Worm (Caenorhabditis elegans) whole organism, L2 larva: ENCODE measurements around the gene C55A6.1.
A peak's percentile ranks its signal among the peaks of the same experiment; 100 is the strongest.

Experiments used
- ama-1 ChIP-seq: fragments of 150-350 bp; optimal IDR thresholded peaks from 2 replicates; lab custom pipeline; 2018; ENCODE audit warnings: inconsistent platforms
- blmp-1 ChIP-seq: sonication (generic microtip); optimal IDR thresholded peaks from 2 replicates; lab custom pipeline; 2017; ENCODE audit warnings: missing genetic modification characterization, mild to moderate bottlenecking, missing compliant biosample characterization, antibody characterized with exemption, moderate library complexity; ENCODE audit not compliant: insufficient read depth
- crh-2 ChIP-seq: sonication (generic microtip); optimal IDR thresholded peaks from 2 replicates; lab custom pipeline; 2017; ENCODE audit warnings: missing biosample characterization, missing genetic modification characterization
- elt-3 ChIP-seq: sonication (generic microtip); optimal IDR thresholded peaks from 2 replicates; lab custom pipeline; 2017; ENCODE audit warnings: missing biosample characterization, missing genetic modification characterization
- lin-39 ChIP-seq: fragments of 150-350 bp; optimal IDR thresholded peaks from 2 replicates; lab custom pipeline; 2014; ENCODE audit warnings: missing biosample characterization, missing genetic modification reagents, missing genetic modification characterization
- sem-4 ChIP-seq: fragments of 150-350 bp; optimal IDR thresholded peaks from 2 replicates; lab custom pipeline; 2014; ENCODE audit warnings: missing biosample characterization, missing genetic modification reagents, missing genetic modification characterization
- skn-1 ChIP-seq: sonication (generic microtip); optimal IDR thresholded peaks from 2 replicates; lab custom pipeline; 2017; ENCODE audit warnings: missing biosample characterization, missing genetic modification characterization
- unc-55 ChIP-seq: fragments of 150-350 bp; sonication (generic microtip); optimal IDR thresholded peaks from 3 replicates; lab custom pipeline; 2014; ENCODE audit warnings: missing biosample characterization, missing genetic modification reagents, missing genetic modification characterization
- unc-62 ChIP-seq: fragments of 150-350 bp; optimal IDR thresholded peaks from 2 replicates; lab custom pipeline; 2014; ENCODE audit warnings: missing biosample characterization, missing genetic modification reagents, missing genetic modification characterization
- ztf-1 ChIP-seq: fragments of 200-800 bp; sonication (Bioruptor generic); conservative IDR thresholded peaks from 2 replicates; pipeline ENCODE4 v1.3.6; 2022; ENCODE audit warnings: missing genetic modification characterization, missing compliant biosample characterization
- ztf-4 ChIP-seq: fragments of 150-350 bp; optimal IDR thresholded peaks from 2 replicates; lab custom pipeline; 2014; ENCODE audit warnings: missing biosample characterization, missing genetic modification characterization

DNA sequence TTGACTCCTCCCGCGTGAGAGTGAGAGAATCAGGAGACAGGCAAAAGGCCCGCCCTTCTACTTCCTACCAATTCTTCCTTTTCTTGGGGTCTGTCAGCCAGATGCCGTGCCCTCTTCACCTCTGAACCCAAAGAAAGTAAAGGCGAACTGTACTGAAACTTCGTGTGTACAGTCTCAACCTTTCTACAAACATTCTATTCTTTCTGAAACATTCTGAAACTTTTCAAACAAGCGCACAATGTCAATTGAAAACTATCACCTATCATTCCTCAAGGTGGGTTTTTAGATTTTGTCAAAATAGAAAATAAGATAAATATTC, 27.7 kb upstream of the C55A6.1 start:
- TF ChIP-seq sem-4 (tag; lab: Kevin White, UChicago): no peak
- TF ChIP-seq unc-55 (GFP tag; lab: Kevin White, UChicago): no peak
- no peak for TF ChIP-seq skn-1 (tag; lab: Kevin White, UChicago)
- TF ChIP-seq lin-39 (tag; lab: Kevin White, UChicago): no peak
- TF ChIP-seq ama-1 (lab: Kevin White, UChicago): peak; percentile 63
- no peak for TF ChIP-seq elt-3 (tag; lab: Kevin White, UChicago)
- no peak for TF ChIP-seq ztf-4 (tag; lab: Kevin White, UChicago)
- no peak for TF ChIP-seq ztf-1 (GFP tag; lab: Robert Waterston, UW)
- TF ChIP-seq unc-62 (GFP tag; lab: Kevin White, UChicago): no peak
- no peak for TF ChIP-seq blmp-1 (tag; lab: Kevin White, UChicago)
- no peak for TF ChIP-seq crh-2 (tag; lab: Kevin White, UChicago)
